Comparison of ENCODE assay signal across 6 worm cellular contexts in genomic region chrIV:12831609-12832500, ce11.
TF ChIP-seq lines count a peak whose summit lies in the region.

No protein-coding gene starts in this region.

TF ChIP-seq in whole organism, L1 larva, 84 proteins besides CTCF, POLR2A, EP300 and RAD21 (continues in another document):
- TF ChIP-seq nhr-76 (tag; optimal IDR thresholded peaks at IDR 0.05; lab: Kevin White, UChicago) (no peak), unc-30 (tag; optimal IDR thresholded peaks at IDR 0.05; lab: Kevin White, UChicago) (no peak), lir-3 (tag; optimal IDR thresholded peaks at IDR 0.05; lab: Kevin White, UChicago; ENCODE audit: poor library complexity) (no peak), lin-14 (GFP tag; optimal IDR thresholded peaks at IDR 0.05; lab: Kevin White, UChicago) (peak; percentile 48), lsy-2 (tag; optimal IDR thresholded peaks at IDR 0.05; lab: Kevin White, UChicago) (peak; percentile 38 to 74), efl-1 (optimal IDR thresholded peaks at IDR 0.05; lab: Kevin White, UChicago) (peak in 1 of 2 experiments; percentile 67), efl-1 (GFP tag; optimal IDR thresholded peaks at IDR 0.05 in 1 of 2; lab: Kevin White, UChicago) (peak; percentile 37 to 91), ztf-11 (tag; optimal IDR thresholded peaks at IDR 0.05; lab: Kevin White, UChicago) (no peak), nhr-71 (tag; optimal IDR thresholded peaks at IDR 0.05; lab: Kevin White, UChicago) (no peak), pag-3 (tag; optimal IDR thresholded peaks at IDR 0.05; lab: Kevin White, UChicago; ENCODE audit: borderline replicate concordance, insufficient read depth) (no peak), grh-1 (GFP tag; IDR thresholded peaks at IDR 0.05; lab: Robert Waterston, UW) (no peak), unc-130 (tag; optimal IDR thresholded peaks at IDR 0.05; lab: Kevin White, UChicago) (no peak), aly-2 (tag; optimal IDR thresholded peaks at IDR 0.05; lab: Kevin White, UChicago) (no peak), mef-2 (tag; optimal IDR thresholded peaks at IDR 0.05; lab: Kevin White, UChicago) (no peak), hpl-2 (GFP tag; optimal IDR thresholded peaks at IDR 0.05; lab: Kevin White, UChicago) (peak; percentile 12)

TF ChIP-seq in whole organism, L2 larva, 48 proteins besides CTCF, POLR2A, EP300 and RAD21:
- TF ChIP-seq C34F6.9 (tag; optimal IDR thresholded peaks at IDR 0.05; lab: Kevin White, UChicago) (peak; percentile 27), unc-55 (GFP tag; optimal IDR thresholded peaks at IDR 0.05; lab: Kevin White, UChicago) (peak; percentile 11), crh-2 (tag; optimal IDR thresholded peaks at IDR 0.05; lab: Kevin White, UChicago) (no peak), unc-62 (GFP tag; optimal IDR thresholded peaks at IDR 0.05; lab: Kevin White, UChicago) (no peak), nhr-129 (tag; optimal IDR thresholded peaks at IDR 0.05; lab: Kevin White, UChicago) (peak; percentile 19), snpc-4 (tag; optimal IDR thresholded peaks at IDR 0.05; lab: Kevin White, UChicago) (no peak), skn-1 (tag; optimal IDR thresholded peaks at IDR 0.05; lab: Kevin White, UChicago) (no peak), lsy-2 (tag; optimal IDR thresholded peaks at IDR 0.05; lab: Kevin White, UChicago) (peak; percentile 28 to 64), nhr-12 (tag; optimal IDR thresholded peaks at IDR 0.05; lab: Kevin White, UChicago) (no peak)
TF ChIP-seq in whole organism, L2 larva: peak in this region for 4.

TF ChIP-seq in whole organism, L3 larva, 47 proteins besides CTCF, POLR2A, EP300 and RAD21:
- TF ChIP-seq unc-62 (GFP tag; optimal IDR thresholded peaks at IDR 0.05; lab: Kevin White, UChicago) (no peak), tbx-2 (tag; optimal IDR thresholded peaks at IDR 0.05; lab: Kevin White, UChicago) (no peak), pha-4 (tag; optimal IDR thresholded peaks at IDR 0.05; lab: Kevin White, UChicago) (peak; percentile 9), nfya-1 (tag; optimal IDR thresholded peaks at IDR 0.05; lab: Kevin White, UChicago; ENCODE audit: insufficient read depth) (no peak), lin-15B (tag; optimal IDR thresholded peaks at IDR 0.05; lab: Kevin White, UChicago) (no peak), nhr-11 (tag; optimal IDR thresholded peaks at IDR 0.05; lab: Kevin White, UChicago) (no peak), hmg-11 (tag; optimal IDR thresholded peaks at IDR 0.05; lab: Kevin White, UChicago) (peak; percentile 0), nhr-23 (tag; optimal IDR thresholded peaks at IDR 0.05; lab: Kevin White, UChicago) (no peak), ZK546.5 (tag; optimal IDR thresholded peaks at IDR 0.05; lab: Kevin White, UChicago) (no peak), aly-2 (tag; optimal IDR thresholded peaks at IDR 0.05; lab: Kevin White, UChicago) (no peak), lin-39 (tag; optimal IDR thresholded peaks at IDR 0.05; lab: Kevin White, UChicago) (peak; percentile 32), fos-1 (tag; optimal IDR thresholded peaks at IDR 0.05; lab: Kevin White, UChicago) (no peak)
TF ChIP-seq in whole organism, L3 larva: peak in this region for 3.

TF ChIP-seq in whole organism, L4 larva, 104 proteins besides CTCF, POLR2A, EP300 and RAD21:
- TF ChIP-seq snpc-1.2 (GFP tag; IDR thresholded peaks at IDR 0.05; lab: Robert Waterston, UW) (peak; percentile 80), Y48G9A.11 (GFP tag; IDR thresholded peaks at IDR 0.05; lab: Robert Waterston, UW) (peak; percentile 55; the same call in 1 of the 2 replicates), hmg-1.1 (GFP tag; IDR thresholded peaks at IDR 0.05; lab: Robert Waterston, UW) (no peak), zfp-2 (tag; optimal IDR thresholded peaks at IDR 0.05; lab: Kevin White, UChicago) (no peak), hlh-30 (tag; optimal IDR thresholded peaks at IDR 0.05; lab: Kevin White, UChicago; ENCODE audit: insufficient read depth) (no peak), mes-2 (tag; optimal IDR thresholded peaks at IDR 0.05; lab: Kevin White, UChicago; ENCODE audit: poor library complexity, severe bottlenecking) (peak; percentile 51), lsy-2 (tag; optimal IDR thresholded peaks at IDR 0.05; lab: Kevin White, UChicago) (peak in 1 of 2 experiments; percentile 57), mdl-1 (tag; optimal IDR thresholded peaks at IDR 0.05; lab: Kevin White, UChicago) (peak in 1 of 2 experiments; percentile 3), F49E8.2 (tag; optimal IDR thresholded peaks at IDR 0.05; lab: Kevin White, UChicago; ENCODE audit: borderline replicate concordance) (peak; percentile 23), unc-62 (GFP tag; optimal IDR thresholded peaks at IDR 0.05 in 1 of 2; lab: Kevin White, UChicago) (peak in 1 of 2 experiments; percentile 86), unc-62 (tag; optimal IDR thresholded peaks at IDR 0.05; lab: Kevin White, UChicago) (no peak)

TF ChIP-seq in whole organism, mixed stage, embryonic, 35 proteins besides CTCF, POLR2A, EP300 and RAD21:
- TF ChIP-seq mab-5 (tag; optimal IDR thresholded peaks at IDR 0.05; lab: Kevin White, UChicago) (no peak), bed-3 (GFP tag; optimal IDR thresholded peaks at IDR 0.05; lab: Kevin White, UChicago) (no peak), unc-39 (tag; optimal IDR thresholded peaks at IDR 0.05; lab: Kevin White, UChicago) (no peak), ces-1 (GFP tag; optimal IDR thresholded peaks at IDR 0.05; lab: Kevin White, UChicago) (no peak), lsy-2 (tag; optimal IDR thresholded peaks at IDR 0.05; lab: Kevin White, UChicago) (peak; percentile 85), unc-62 (GFP tag; optimal IDR thresholded peaks at IDR 0.05; lab: Kevin White, UChicago) (no peak)
TF ChIP-seq in whole organism, mixed stage, embryonic: peak in this region for 1.

TF ChIP-seq in whole organism, young adult, 124 proteins besides CTCF, POLR2A, EP300 and RAD21 (continues in another document):
- TF ChIP-seq K11D2.4 (GFP tag; IDR thresholded peaks at IDR 0.05; lab: Robert Waterston, UW) (no peak), die-1 (tag; optimal IDR thresholded peaks at IDR 0.05; lab: Kevin White, UChicago) (no peak), F22D6.2 (tag; optimal IDR thresholded peaks at IDR 0.05; lab: Kevin White, UChicago) (no peak), hlh-26 (GFP tag; conservative IDR thresholded peaks at IDR 0.05; lab: Robert Waterston, UW) (no peak), zfh-2 (GFP tag; conservative IDR thresholded peaks at IDR 0.05; lab: Robert Waterston, UW) (no peak), B0261.1 (tag; optimal IDR thresholded peaks at IDR 0.05; lab: Kevin White, UChicago) (no peak), ZK185.1 (tag; optimal IDR thresholded peaks at IDR 0.05; lab: Kevin White, UChicago; ENCODE audit: poor library complexity, severe bottlenecking) (no peak), nhr-120 (GFP tag; IDR thresholded peaks at IDR 0.05; lab: Robert Waterston, UW) (no peak), Y53G8AR.9 (GFP tag; conservative IDR thresholded peaks at IDR 0.05; lab: Robert Waterston, UW) (no peak), attf-6 (GFP tag; IDR thresholded peaks at IDR 0.05; lab: Robert Waterston, UW) (0 out of 2 replicates have a peak, but pooled peaks have one; percentile 36), F49E8.2 (tag; optimal IDR thresholded peaks at IDR 0.05; lab: Kevin White, UChicago; ENCODE audit: insufficient read depth) (peak; percentile 62), F10E7.11 (tag; optimal IDR thresholded peaks at IDR 0.05; lab: Kevin White, UChicago) (no peak), sptf-2 (GFP tag; optimal IDR thresholded peaks at IDR 0.05; lab: Kevin White, UChicago) (no peak), ztf-25 (GFP tag; IDR thresholded peaks at IDR 0.05; lab: Robert Waterston, UW) (no peak), Y95B8A.8 (GFP tag; IDR thresholded peaks at IDR 0.05; lab: Robert Waterston, UW) (no peak), bed-2 (GFP tag; IDR thresholded peaks at IDR 0.05; lab: Robert Waterston, UW) (no peak), Y79H2A.3 (GFP tag; conservative IDR thresholded peaks at IDR 0.05; lab: Robert Waterston, UW) (no peak), C17E4.6 (GFP tag; IDR thresholded peaks at IDR 0.05; lab: Robert Waterston, UW) (no peak), ama-1 (optimal IDR thresholded peaks at IDR 0.05; lab: Kevin White, UChicago) (no peak), ama-1 (GFP tag; optimal IDR thresholded peaks at IDR 0.05; lab: Kevin White, UChicago) (no peak), let-526 (GFP tag; IDR thresholded peaks at IDR 0.05; lab: Robert Waterston, UW) (no peak), lsy-27 (tag; optimal IDR thresholded peaks at IDR 0.05; lab: Kevin White, UChicago; ENCODE audit: borderline replicate concordance, insufficient read depth) (no peak), efl-1 (GFP tag; optimal IDR thresholded peaks at IDR 0.05; lab: Kevin White, UChicago) (peak; percentile 72), madf-10 (tag; optimal IDR thresholded peaks at IDR 0.05; lab: Kevin White, UChicago) (no peak), hrde-1 (tag; optimal IDR thresholded peaks at IDR 0.05; lab: Kevin White, UChicago; ENCODE audit: borderline replicate concordance) (no peak), pha-4 (tag; optimal IDR thresholded peaks at IDR 0.05; lab: Kevin White, UChicago) (no peak), gei-17 (GFP tag; optimal IDR thresholded peaks at IDR 0.05; lab: Kevin White, UChicago) (no peak), rec-8 (tag; optimal IDR thresholded peaks at IDR 0.05; lab: Kevin White, UChicago) (no peak), ceh-79 (tag; optimal IDR thresholded peaks at IDR 0.05; lab: Kevin White, UChicago) (no peak), cebp-2 (GFP tag; IDR thresholded peaks at IDR 0.05; lab: Robert Waterston, UW) (no peak), dox-1 (GFP tag; IDR thresholded peaks at IDR 0.05; lab: Robert Waterston, UW) (peak; percentile 54), B0035.1 (tag; optimal IDR thresholded peaks at IDR 0.05; lab: Kevin White, UChicago) (no peak), nhr-90 (tag; optimal IDR thresholded peaks at IDR 0.05; lab: Kevin White, UChicago) (no peak), let-607 (tag; optimal IDR thresholded peaks at IDR 0.05; lab: Kevin White, UChicago) (no peak), ekl-4 (GFP tag; IDR thresholded peaks at IDR 0.05; lab: Robert Waterston, UW) (no peak), unc-130 (GFP tag; optimal IDR thresholded peaks at IDR 0.05; lab: Kevin White, UChicago) (no peak), ceh-40 (GFP tag; IDR thresholded peaks at IDR 0.05; lab: Robert Waterston, UW) (no peak), B0019.2 (GFP tag; conservative IDR thresholded peaks at IDR 0.05; lab: Robert Waterston, UW) (peak; percentile 95), lag-1 (GFP tag; IDR thresholded peaks at IDR 0.05; lab: Robert Waterston, UW) (no peak), F52B5.7 (tag; optimal IDR thresholded peaks at IDR 0.05; lab: Kevin White, UChicago) (no peak), somi-1 (GFP tag; optimal IDR thresholded peaks at IDR 0.05; lab: Kevin White, UChicago) (no peak), hsf-1 (GFP tag; IDR thresholded peaks at IDR 0.05; lab: Robert Waterston, UW) (no peak), C06A6.2 (GFP tag; conservative IDR thresholded peaks at IDR 0.05; lab: Robert Waterston, UW) (no peak), F55B11.4 (tag; optimal IDR thresholded peaks at IDR 0.05; lab: Kevin White, UChicago; ENCODE audit: borderline replicate concordance, insufficient read depth) (no peak)
